Fruit fly (Drosophila melanogaster): Measurements from ENCODE around the gene Zaf1.

- TF ChIP-seq psq (optimal IDR thresholded peaks at IDR 0.05), result no peak
- no peak for TF ChIP-seq usp (GFP tag; optimal IDR thresholded peaks at IDR 0.05)
- no peak for TF ChIP-seq pan (optimal IDR thresholded peaks at IDR 0.05)
- TF ChIP-seq Dll (optimal IDR thresholded peaks at IDR 0.05), result no peak
Measured at dm6 chr3R:11649449-11649848, 24.0 kb upstream of the Zaf1 start.
